Fruit fly (Drosophila melanogaster) whole organism, embryonic: Measurements from ENCODE around the gene CG13603.

ENCODE experiments used
- Adf1 ChIP-seq: fragments of 200-800 bp; sonication (Bioruptor generic); IDR thresholded peaks from 2 replicates; pipeline ENCODE4 v1.3.6; 2022; ENCODE audit warnings: missing biosample characterization, missing genetic modification characterization
- Atf-2 ChIP-seq: fragments of 200-800 bp; sonication (Bioruptor generic); optimal IDR thresholded peaks from 2 replicates; lab custom pipeline; 2016; ENCODE audit warnings: missing biosample characterization, missing genetic modification characterization
- Atf3 ChIP-seq: fragments of 200-800 bp; sonication (Bioruptor generic); optimal IDR thresholded peaks from 3 replicates; lab custom pipeline; 2016; ENCODE audit warnings: missing biosample characterization, missing genetic modification characterization
- CG10543 ChIP-seq: fragments of 200-800 bp; sonication (Bioruptor generic); optimal IDR thresholded peaks from 3 replicates; lab custom pipeline; 2017; ENCODE audit warnings: missing biosample characterization, mild to moderate bottlenecking, missing genetic modification characterization, moderate library complexity
- CG11696 ChIP-seq: fragments of 200-800 bp; sonication (Bioruptor generic); IDR thresholded peaks from 2 replicates; pipeline ENCODE4 v1.3.6; 2022; ENCODE audit warnings: missing biosample characterization, missing genetic modification characterization
- CG11723 ChIP-seq: fragments of 200-800 bp; sonication (Bioruptor generic); optimal IDR thresholded peaks from 2 replicates; lab custom pipeline; 2017; ENCODE audit warnings: missing biosample characterization, mild to moderate bottlenecking, missing genetic modification characterization
- CG12744 ChIP-seq: fragments of 200-800 bp; sonication (Bioruptor generic); optimal IDR thresholded peaks from 2 replicates; lab custom pipeline; 2016; ENCODE audit warnings: missing biosample characterization, missing genetic modification characterization
- CG12769 ChIP-seq: fragments of 200-800 bp; sonication (Bioruptor generic); optimal IDR thresholded peaks from 2 replicates; lab custom pipeline; 2019; ENCODE audit warnings: missing biosample characterization, mild to moderate bottlenecking, missing genetic modification characterization, moderate library complexity
- CG13775 ChIP-seq: fragments of 200-800 bp; sonication (Bioruptor generic); optimal IDR thresholded peaks from 3 replicates; lab custom pipeline; 2017; ENCODE audit warnings: missing biosample characterization, mild to moderate bottlenecking, missing genetic modification characterization
- CG15601 ChIP-seq: fragments of 200-800 bp; sonication (Bioruptor generic); optimal IDR thresholded peaks from 3 replicates; lab custom pipeline; 2019; ENCODE audit warnings: missing biosample characterization, mild to moderate bottlenecking, missing genetic modification characterization, moderate library complexity
- CG17802 ChIP-seq: fragments of 200-800 bp; sonication (Bioruptor generic); optimal IDR thresholded peaks from 2 replicates; lab custom pipeline; 2018; ENCODE audit warnings: missing biosample characterization, mild to moderate bottlenecking, missing genetic modification characterization, moderate library complexity
- CG2875 ChIP-seq: fragments of 200-800 bp; sonication (Bioruptor generic); optimal IDR thresholded peaks from 2 replicates; lab custom pipeline; 2017; ENCODE audit warnings: missing biosample characterization, mild to moderate bottlenecking, missing genetic modification characterization, missing genetic modification reagents
- CG30403 ChIP-seq: fragments of 200-800 bp; sonication (Bioruptor generic); optimal IDR thresholded peaks from 3 replicates; lab custom pipeline; 2016; ENCODE audit warnings: missing biosample characterization, missing genetic modification characterization
- CG33213 ChIP-seq: fragments of 200-800 bp; sonication (Bioruptor generic); optimal IDR thresholded peaks from 3 replicates; lab custom pipeline; 2016; ENCODE audit warnings: missing biosample characterization, missing genetic modification characterization
- CG34224 ChIP-seq: fragments of 200-800 bp; sonication (Bioruptor generic); IDR thresholded peaks from 3 replicates; pipeline ENCODE4 v1.3.6; 2022; ENCODE audit warnings: missing biosample characterization, missing genetic modification characterization; ENCODE audit not compliant: partially characterized antibody
- CG4707 ChIP-seq: fragments of 200-800 bp; sonication (Bioruptor generic); optimal IDR thresholded peaks from 2 replicates; lab custom pipeline; 2018; ENCODE audit warnings: missing biosample characterization, mild to moderate bottlenecking, missing genetic modification characterization, moderate library complexity
- CG6654 ChIP-seq: fragments of 200-800 bp; sonication (Bioruptor generic); optimal IDR thresholded peaks from 2 replicates; lab custom pipeline; 2017; ENCODE audit warnings: missing biosample characterization, mild to moderate bottlenecking, missing genetic modification characterization
- CG7786 ChIP-seq: fragments of 200-800 bp; sonication (Bioruptor generic); optimal IDR thresholded peaks from 2 replicates; lab custom pipeline; 2016; ENCODE audit warnings: missing biosample characterization, missing genetic modification characterization
- CG7928 ChIP-seq: fragments of 200-800 bp; sonication (Bioruptor generic); optimal IDR thresholded peaks from 2 replicates; lab custom pipeline; 2017; ENCODE audit warnings: missing biosample characterization, mild to moderate bottlenecking, missing genetic modification characterization
- CG8944 ChIP-seq: fragments of 200-800 bp; sonication (Bioruptor generic); optimal IDR thresholded peaks from 3 replicates; lab custom pipeline; 2016; ENCODE audit warnings: missing biosample characterization, missing genetic modification characterization
- CG9437 ChIP-seq: fragments of 200-800 bp; sonication (Bioruptor generic); optimal IDR thresholded peaks from 2 replicates; lab custom pipeline; 2018; ENCODE audit warnings: missing biosample characterization, mild to moderate bottlenecking, missing genetic modification characterization
- CG9817 ChIP-seq: fragments of 200-800 bp; sonication (Bioruptor generic); optimal IDR thresholded peaks from 2 replicates; lab custom pipeline; 2018; ENCODE audit warnings: missing biosample characterization, mild to moderate bottlenecking, missing genetic modification characterization, moderate library complexity
- Camta ChIP-seq: fragments of 200-800 bp; sonication (Bioruptor generic); optimal IDR thresholded peaks from 2 replicates; lab custom pipeline; 2016; ENCODE audit warnings: missing biosample characterization, missing genetic modification characterization
- D19A ChIP-seq: fragments of 200-800 bp; optimal IDR thresholded peaks from 3 replicates; lab custom pipeline; 2019; ENCODE audit warnings: missing biosample characterization, mild to moderate bottlenecking, missing genetic modification characterization, moderate library complexity
- Max ChIP-seq: fragments of 200-800 bp; sonication (Bioruptor generic); optimal IDR thresholded peaks from 2 replicates; lab custom pipeline; 2016; ENCODE audit warnings: missing biosample characterization, mild to moderate bottlenecking, missing genetic modification characterization
- NfI ChIP-seq: fragments of 200-800 bp; sonication (Bioruptor generic); optimal IDR thresholded peaks from 3 replicates; lab custom pipeline; 2018; ENCODE audit warnings: missing biosample characterization, mild to moderate bottlenecking, missing genetic modification characterization, moderate library complexity
- Oli ChIP-seq: fragments of 200-800 bp; sonication (Bioruptor generic); optimal IDR thresholded peaks from 2 replicates; lab custom pipeline; 2018; ENCODE audit warnings: missing biosample characterization, mild to moderate bottlenecking, missing genetic modification characterization, moderate library complexity
- Rx ChIP-seq: fragments of 200-800 bp; sonication (Bioruptor generic); IDR thresholded peaks from 2 replicates; pipeline ENCODE4 v1.3.6; 2022; ENCODE audit warnings: missing biosample characterization, missing genetic modification characterization
- Sry-δ ChIP-seq: fragments of 200-800 bp; sonication (Bioruptor generic); optimal IDR thresholded peaks from 2 replicates; lab custom pipeline; 2016; ENCODE audit warnings: missing biosample characterization, missing genetic modification characterization
- aop ChIP-seq: fragments of 200-800 bp; sonication (Bioruptor generic); IDR thresholded peaks from 2 replicates; pipeline ENCODE4 v1.3.6; 2022; ENCODE audit warnings: missing biosample characterization, missing genetic modification characterization
- ase ChIP-seq: fragments of 200-800 bp; sonication (Bioruptor generic); IDR thresholded peaks from 3 replicates; pipeline ENCODE4 v1.3.6; 2022; ENCODE audit warnings: missing biosample characterization, missing genetic modification characterization
- ash1 ChIP-seq: fragments of 200-800 bp; sonication (Bioruptor generic); optimal IDR thresholded peaks from 2 replicates; lab custom pipeline; 2018; ENCODE audit warnings: missing biosample characterization, mild to moderate bottlenecking, missing genetic modification characterization
- btn ChIP-seq: fragments of 200-800 bp; sonication (Bioruptor generic); optimal IDR thresholded peaks from 2 replicates; lab custom pipeline; 2016; ENCODE audit warnings: missing biosample characterization, missing genetic modification characterization
- danr ChIP-seq: fragments of 200-800 bp; sonication (Bioruptor generic); IDR thresholded peaks from 2 replicates; pipeline ENCODE4 v1.3.6; 2022; ENCODE audit warnings: missing biosample characterization, missing genetic modification characterization
- disco-r ChIP-seq: fragments of 200-800 bp; sonication (Bioruptor generic); optimal IDR thresholded peaks from 2 replicates; lab custom pipeline; 2016; ENCODE audit warnings: missing biosample characterization, missing genetic modification characterization
- dmrt11E ChIP-seq: fragments of 200-800 bp; sonication (Bioruptor generic); optimal IDR thresholded peaks from 3 replicates; lab custom pipeline; 2018; ENCODE audit warnings: missing biosample characterization, mild to moderate bottlenecking, missing genetic modification characterization, moderate library complexity
- eve ChIP-seq, 2 experiments: fragments of >200 bp; optimal IDR thresholded peaks; 2 replicates each; lab custom pipeline; 2017; ENCODE audit warnings: missing biosample characterization in 2 of 2, missing genetic modification characterization in 2 of 2
- fd64A ChIP-seq: fragments of 200-800 bp; sonication (Bioruptor generic); optimal IDR thresholded peaks from 3 replicates; lab custom pipeline; 2018; ENCODE audit warnings: missing biosample characterization, mild to moderate bottlenecking, missing genetic modification characterization
- gfzf ChIP-seq: fragments of 200-800 bp; sonication (Bioruptor generic); optimal IDR thresholded peaks from 2 replicates; lab custom pipeline; 2016; ENCODE audit warnings: missing biosample characterization, mild to moderate bottlenecking, missing genetic modification characterization, moderate library complexity
- gro ChIP-seq: fragments of 200-800 bp; sonication (Bioruptor generic); optimal IDR thresholded peaks from 2 replicates; lab custom pipeline; 2016; ENCODE audit warnings: missing biosample characterization, missing genetic modification characterization
- ham ChIP-seq: fragments of 200-800 bp; sonication (Bioruptor generic); IDR thresholded peaks from 2 replicates; pipeline ENCODE4 v1.3.6; 2022; ENCODE audit warnings: missing biosample characterization, missing genetic modification characterization
- hkb ChIP-seq, 2 experiments: fragments of 200-800 bp in 1 of 2; fragments of >200 bp in 1 of 2; sonication (Bioruptor generic) in 1 of 2; IDR thresholded peaks in 1 of 2; optimal IDR thresholded peaks in 1 of 2; 2 replicates each; pipeline versions ENCODE4 v1.3.6 to Lab custom; 2017 to 2022; ENCODE audit warnings: missing biosample characterization in 1 of 2, missing genetic modification characterization in 1 of 2
- kah ChIP-seq: fragments of 200-800 bp; sonication (Bioruptor generic); optimal IDR thresholded peaks from 2 replicates; lab custom pipeline; 2018; ENCODE audit warnings: missing biosample characterization, mild to moderate bottlenecking, missing genetic modification characterization
- lilli ChIP-seq: fragments of 200-800 bp; sonication (Bioruptor generic); optimal IDR thresholded peaks from 3 replicates; lab custom pipeline; 2016; ENCODE audit warnings: missing biosample characterization, missing genetic modification characterization
- luna ChIP-seq: fragments of 200-800 bp; sonication (Bioruptor generic); optimal IDR thresholded peaks from 2 replicates; lab custom pipeline; 2016; ENCODE audit warnings: missing biosample characterization, missing genetic modification characterization
- pzg ChIP-seq: fragments of 200-800 bp; sonication (Bioruptor generic); optimal IDR thresholded peaks from 3 replicates; lab custom pipeline; 2018; ENCODE audit warnings: missing biosample characterization, mild to moderate bottlenecking, missing genetic modification characterization, moderate library complexity
- ro ChIP-seq: fragments of 200-800 bp; sonication (Bioruptor generic); IDR thresholded peaks from 2 replicates; pipeline ENCODE4 v1.3.6; 2022; ENCODE audit warnings: missing biosample characterization, missing genetic modification characterization
- sens-2 ChIP-seq: fragments of 200-800 bp; sonication (Bioruptor generic); IDR thresholded peaks from 2 replicates; pipeline ENCODE4 v1.3.6; 2022; ENCODE audit warnings: missing biosample characterization, missing genetic modification characterization
- shn ChIP-seq: fragments of 200-800 bp; sonication (Bioruptor generic); optimal IDR thresholded peaks from 3 replicates; lab custom pipeline; 2016; ENCODE audit warnings: missing biosample characterization, missing genetic modification characterization
- usp ChIP-seq: fragments of >200 bp; optimal IDR thresholded peaks from 2 replicates; lab custom pipeline; 2017; ENCODE audit warnings: missing biosample characterization, missing genetic modification characterization

Gene CG13603

dm6 chr3R:24007775-24008506, 21.6 kb upstream of the CG13603 start (continued):
- no peak for TF ChIP-seq aop (GFP tag; lab: Robert Waterston, UW)
- TF ChIP-seq CG17802 (tag; lab: Kevin White, UChicago): no peak
- no peak for TF ChIP-seq CG7786
- TF ChIP-seq CG30403 (GFP tag; lab: Kevin White, UChicago): peak; percentile 48
- no peak for TF ChIP-seq kah (GFP tag; lab: Kevin White, UChicago)
- TF ChIP-seq NfI (GFP tag; lab: Kevin White, UChicago): no peak
- TF ChIP-seq Atf3 (GFP tag; lab: Kevin White, UChicago): no peak
- no peak for TF ChIP-seq Max (GFP tag; lab: Kevin White, UChicago)
- peak in 1 of 2 experiments; percentile 50 for TF ChIP-seq eve (GFP tag; optimal IDR thresholded peaks at IDR 0.05; lab: Kevin White, UChicago)
- TF ChIP-seq CG4707 (GFP tag; lab: Kevin White, UChicago): no peak
- no peak for TF ChIP-seq ash1
- no peak for TF ChIP-seq Sry-δ (GFP tag; lab: Kevin White, UChicago)
- TF ChIP-seq usp (GFP tag; lab: Kevin White, UChicago): no peak
- TF ChIP-seq CG8944 (GFP tag; lab: Kevin White, UChicago): no peak
- peak; percentile 21 for TF ChIP-seq CG13775 (GFP tag; lab: Kevin White, UChicago)
- no peak for TF ChIP-seq pzg
- TF ChIP-seq CG6654 (GFP tag; lab: Kevin White, UChicago): no peak
- TF ChIP-seq CG11723 (GFP tag; lab: Kevin White, UChicago): no peak
- TF ChIP-seq CG11696 (GFP tag; lab: Robert Waterston, UW): no peak
- no peak for TF ChIP-seq Atf-2 (GFP tag; lab: Kevin White, UChicago)
- TF ChIP-seq Camta (GFP tag; lab: Kevin White, UChicago): no peak
- TF ChIP-seq hkb (optimal IDR thresholded peaks at IDR 0.05; lab: Kevin White, UChicago): no peak
- no peak for TF ChIP-seq hkb (GFP tag; IDR thresholded peaks at IDR 0.05; lab: Robert Waterston, UW)
- TF ChIP-seq btn (GFP tag; lab: Kevin White, UChicago): no peak
- TF ChIP-seq CG2875 (GFP tag; lab: Kevin White, UChicago): no peak
- TF ChIP-seq Rx: no peak
- no peak for TF ChIP-seq CG12744 (GFP tag; lab: Kevin White, UChicago)
- no peak for TF ChIP-seq luna
- TF ChIP-seq ase: no peak
- TF ChIP-seq CG33213 (GFP tag; lab: Kevin White, UChicago): no peak
- no peak for TF ChIP-seq disco-r (GFP tag; lab: Kevin White, UChicago)
- peak; percentile 29 for TF ChIP-seq CG10543 (GFP tag; lab: Kevin White, UChicago)
- TF ChIP-seq danr (GFP tag; lab: Robert Waterston, UW): no peak
- no peak for TF ChIP-seq CG34224 (GFP tag; lab: Robert Waterston, UW)
- no peak for TF ChIP-seq sens-2 (GFP tag; lab: Robert Waterston, UW)
- peak; percentile 57 for TF ChIP-seq Oli (tag; lab: Kevin White, UChicago)
- TF ChIP-seq D19A: peak; percentile 29
- no peak for TF ChIP-seq dmrt11E (tag; lab: Kevin White, UChicago)
- peak; percentile 33 for TF ChIP-seq CG9437 (GFP tag; lab: Kevin White, UChicago)
- no peak for TF ChIP-seq shn (GFP tag; lab: Kevin White, UChicago)
- TF ChIP-seq CG9817 (tag; lab: Kevin White, UChicago): no peak
- TF ChIP-seq CG12769 (tag; lab: Kevin White, UChicago): peak; percentile 67
- TF ChIP-seq gfzf (GFP tag; lab: Kevin White, UChicago): no peak
- no peak for TF ChIP-seq gro (GFP tag; lab: Kevin White, UChicago)
- TF ChIP-seq CG7928: no peak
- no peak for TF ChIP-seq ham
- peak; percentile 6 for TF ChIP-seq fd64A (GFP tag; lab: Kevin White, UChicago)
- TF ChIP-seq CG15601: no peak
- peak; percentile 34 for TF ChIP-seq lilli (GFP tag; lab: Kevin White, UChicago)
- TF ChIP-seq ro (GFP tag; lab: Robert Waterston, UW): no peak
- no peak for TF ChIP-seq Adf1 (GFP tag; lab: Robert Waterston, UW)
